Worm (Caenorhabditis elegans): ENCODE results near the gene F09E10.6.

DNA sequence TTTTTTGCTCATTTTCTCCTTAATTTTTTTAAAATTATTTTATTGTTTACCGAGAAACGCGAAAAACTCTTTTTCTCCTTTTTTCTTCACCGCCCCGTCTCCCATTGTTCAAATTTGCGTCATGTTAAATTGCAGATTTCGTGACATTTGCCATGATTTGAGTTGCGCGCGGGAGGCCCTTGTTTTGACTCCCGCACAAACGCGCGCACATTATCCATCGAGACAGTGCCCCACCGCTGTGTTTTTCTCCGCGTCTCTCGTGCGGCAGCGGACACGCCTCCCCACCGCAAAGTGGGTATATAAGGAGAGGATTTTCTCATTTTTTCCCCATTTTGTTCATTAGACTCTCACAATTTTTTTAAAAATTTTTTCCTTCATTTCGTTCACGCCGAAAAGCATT, 21.5 kb downstream of the F09E10.6 start:
- TF ChIP-seq tbx-2 (tag; optimal IDR thresholded peaks at IDR 0.05) (no peak), odd-2 (tag; optimal IDR thresholded peaks at IDR 0.05) (no peak), dve-1 (tag; optimal IDR thresholded peaks at IDR 0.05) (no peak)
